Worm (Caenorhabditis elegans) whole organism, young adult: Measurements from ENCODE around the gene K07C5.3.
A peak's percentile ranks its signal among the peaks of the same experiment; 100 is the strongest.

Experiments
- B0035.1 ChIP-seq: sonication (generic microtip); optimal IDR thresholded peaks from 2 replicates; lab custom pipeline; 2016; ENCODE audit warnings: missing genetic modification characterization, mild to moderate bottlenecking, missing compliant biosample characterization, missing genotype, missing genetic modification reagents
- B0336.3 ChIP-seq: fragments of 200-800 bp; sonication (Bioruptor generic); IDR thresholded peaks from 2 replicates; pipeline ENCODE4 v1.3.6; 2022; ENCODE audit warnings: missing genetic modification characterization, missing compliant biosample characterization
- C06A6.2 ChIP-seq: fragments of 200-800 bp; sonication (Bioruptor generic); conservative IDR thresholded peaks from 2 replicates; pipeline ENCODE4 v1.3.6; 2022; ENCODE audit warnings: missing genetic modification characterization, missing compliant biosample characterization
- C17E4.6 ChIP-seq: fragments of 200-800 bp; sonication (Bioruptor generic); IDR thresholded peaks from 2 replicates; pipeline ENCODE4 v1.3.6; 2022; ENCODE audit warnings: missing genetic modification reagents, missing genetic modification characterization, missing compliant biosample characterization
- F37B4.10 ChIP-seq: fragments of 200-800 bp; sonication (Bioruptor generic); IDR thresholded peaks from 2 replicates; pipeline ENCODE4 v1.3.6; 2022; ENCODE audit warnings: missing genetic modification characterization, missing compliant biosample characterization
- F57A8.1 ChIP-seq: fragments of 200-800 bp; sonication (Bioruptor generic); optimal IDR thresholded peaks from 2 replicates; lab custom pipeline; 2018; ENCODE audit warnings: mild to moderate bottlenecking, missing genetic modification characterization, moderate library complexity, missing compliant biosample characterization
- F57C9.4 ChIP-seq: sonication (generic microtip); optimal IDR thresholded peaks from 2 replicates; lab custom pipeline; 2017; ENCODE audit warnings: mild to moderate bottlenecking, missing genetic modification characterization, missing compliant biosample characterization
- T07F8.4 ChIP-seq: sonication (generic microtip); optimal IDR thresholded peaks from 2 replicates; lab custom pipeline; 2016; ENCODE audit warnings: mild to moderate bottlenecking, missing genetic modification characterization, moderate library complexity, missing compliant biosample characterization
- Y53G8AR.9 ChIP-seq: fragments of 200-800 bp; sonication (Bioruptor generic); conservative IDR thresholded peaks from 2 replicates; pipeline ENCODE4 v1.3.6; 2022; ENCODE audit warnings: missing genetic modification reagents, missing genetic modification characterization, missing compliant biosample characterization
- aptf-2 ChIP-seq: fragments of 200-800 bp; sonication (Bioruptor generic); conservative IDR thresholded peaks from 2 replicates; pipeline ENCODE4 v1.3.6; 2022; ENCODE audit warnings: missing genetic modification reagents, missing genetic modification characterization, missing compliant biosample characterization
- athp-1 ChIP-seq: sonication (generic microtip); optimal IDR thresholded peaks from 2 replicates; lab custom pipeline; 2017; ENCODE audit warnings: mild to moderate bottlenecking, missing genetic modification characterization, missing compliant biosample characterization
- attf-3 ChIP-seq: fragments of 200-800 bp; sonication (Bioruptor generic); conservative IDR thresholded peaks from 2 replicates; pipeline ENCODE4 v1.3.6; 2022; ENCODE audit warnings: missing genetic modification reagents, missing genetic modification characterization, missing compliant biosample characterization
- ceh-27 ChIP-seq: fragments of 200-800 bp; sonication (Bioruptor generic); optimal IDR thresholded peaks from 2 replicates; lab custom pipeline; 2018; ENCODE audit warnings: mild to moderate bottlenecking, missing genetic modification characterization, moderate library complexity, missing compliant biosample characterization
- ceh-58 ChIP-seq: fragments of 200-800 bp; sonication (Bioruptor generic); IDR thresholded peaks from 2 replicates; pipeline ENCODE4 v1.3.6; 2022; ENCODE audit warnings: missing genetic modification characterization, missing compliant biosample characterization
- ceh-91 ChIP-seq: fragments of 200-800 bp; sonication (Bioruptor generic); IDR thresholded peaks from 2 replicates; pipeline ENCODE4 v1.3.6; 2022; ENCODE audit warnings: missing genetic modification reagents, missing genetic modification characterization, missing compliant biosample characterization
- dpl-1 ChIP-seq: fragments of 150-350 bp; optimal IDR thresholded peaks from 2 replicates; lab custom pipeline; 2014; ENCODE audit warnings: missing biosample characterization, missing genetic modification reagents, missing genetic modification characterization
- egl-18 ChIP-seq: fragments of 200-800 bp; sonication (Bioruptor generic); IDR thresholded peaks from 2 replicates; pipeline ENCODE4 v1.3.6; 2022; ENCODE audit warnings: missing genetic modification reagents, missing genetic modification characterization, missing compliant biosample characterization
- egrh-3 ChIP-seq: fragments of 200-800 bp; sonication (Bioruptor generic); IDR thresholded peaks from 2 replicates; pipeline ENCODE4 v1.3.6; 2022; ENCODE audit warnings: missing genetic modification reagents, missing genetic modification characterization, missing compliant biosample characterization
- gei-17 ChIP-seq: fragments of 200-800 bp; sonication (Bioruptor generic); optimal IDR thresholded peaks from 2 replicates; lab custom pipeline; 2018; ENCODE audit warnings: mild to moderate bottlenecking, missing genetic modification characterization, missing compliant biosample characterization
- hrde-1 ChIP-seq: sonication (generic microtip); optimal IDR thresholded peaks from 2 replicates; lab custom pipeline; 2016; ENCODE audit warnings: missing genetic modification characterization, mild to moderate bottlenecking, missing compliant biosample characterization, moderate library complexity, missing genotype, missing genetic modification reagents, borderline replicate concordance
- lin-40 ChIP-seq: sonication (generic microtip); optimal IDR thresholded peaks from 2 replicates; lab custom pipeline; 2016; ENCODE audit warnings: missing genetic modification characterization, mild to moderate bottlenecking, missing compliant biosample characterization, missing genotype, missing genetic modification reagents
- lir-1 ChIP-seq: fragments of 200-800 bp; sonication (Bioruptor generic); conservative IDR thresholded peaks from 2 replicates; pipeline ENCODE4 v1.3.6; 2022; ENCODE audit warnings: missing genetic modification reagents, missing genetic modification characterization, missing compliant biosample characterization
- lsl-1 ChIP-seq: fragments of 200-800 bp; sonication (Bioruptor generic); optimal IDR thresholded peaks from 2 replicates; lab custom pipeline; 2018; ENCODE audit warnings: mild to moderate bottlenecking, missing genetic modification characterization, moderate library complexity, missing compliant biosample characterization
- madf-10 ChIP-seq: sonication (generic microtip); optimal IDR thresholded peaks from 2 replicates; lab custom pipeline; 2016; ENCODE audit warnings: mild to moderate bottlenecking, missing genetic modification characterization, missing compliant biosample characterization
- madf-6 ChIP-seq: fragments of 200-800 bp; sonication (Bioruptor generic); IDR thresholded peaks from 2 replicates; pipeline ENCODE4 v1.3.6; 2022; ENCODE audit warnings: missing genetic modification reagents, missing genetic modification characterization, missing compliant biosample characterization
- nfya-1 ChIP-seq: sonication (generic microtip); optimal IDR thresholded peaks from 2 replicates; lab custom pipeline; 2017; ENCODE audit warnings: antibody characterized with exemption, missing compliant biosample characterization, missing genetic modification characterization, borderline replicate concordance; ENCODE audit not compliant: insufficient read depth
- nfya-2 ChIP-seq: fragments of 200-800 bp; sonication (Bioruptor generic); IDR thresholded peaks from 2 replicates; pipeline ENCODE4 v1.3.6; 2022; ENCODE audit warnings: missing genetic modification reagents, missing genetic modification characterization, missing compliant biosample characterization
- nfyb-1 ChIP-seq: fragments of 200-800 bp; sonication (Bioruptor generic); IDR thresholded peaks from 2 replicates; pipeline ENCODE4 v1.3.6; 2022; ENCODE audit warnings: missing genetic modification reagents, missing genetic modification characterization, missing compliant biosample characterization
- pbrm-1 ChIP-seq: fragments of 200-800 bp; sonication (Bioruptor generic); IDR thresholded peaks from 2 replicates; pipeline ENCODE4 v1.3.6; 2022; ENCODE audit warnings: missing genetic modification reagents, missing genetic modification characterization, missing compliant biosample characterization
- rec-8 ChIP-seq, 2 experiments: sonication (generic microtip); optimal IDR thresholded peaks; 2 replicates each; lab custom pipeline; 2016; ENCODE audit warnings: mild to moderate bottlenecking in 2 of 2, missing genetic modification characterization in 2 of 2, missing genetic modification reagents in 2 of 2, missing genotype in 2 of 2, missing biosample characterization in 1 of 2, missing compliant biosample characterization in 1 of 2, moderate library complexity in 1 of 2
- sdz-38 ChIP-seq: sonication (generic microtip); optimal IDR thresholded peaks from 2 replicates; lab custom pipeline; 2016; ENCODE audit warnings: missing genotype, missing genetic modification characterization, missing compliant biosample characterization
- snpc-4 ChIP-seq, 5 experiments: fragments of 150-350 bp in 1 of 5; sonication (generic microtip) in 4 of 5; optimal IDR thresholded peaks; 2 replicates each; lab custom pipeline; 2014 to 2018; ENCODE audit warnings: missing genetic modification characterization in 5 of 5, missing biosample characterization in 3 of 5, antibody characterized with exemption in 2 of 5, mild to moderate bottlenecking in 2 of 5, missing compliant biosample characterization in 2 of 5, missing genotype in 2 of 5, moderate library complexity in 2 of 5, missing genetic modification reagents in 1 of 5
- tbp1 ChIP-seq: fragments of 200-800 bp; sonication (Bioruptor generic); optimal IDR thresholded peaks from 2 replicates; lab custom pipeline; 2018; ENCODE audit warnings: mild to moderate bottlenecking, missing genetic modification characterization, missing compliant biosample characterization
- zim-3 ChIP-seq: sonication (generic microtip); optimal IDR thresholded peaks from 2 replicates; lab custom pipeline; 2017; ENCODE audit warnings: mild to moderate bottlenecking, missing genetic modification characterization, moderate library complexity, missing compliant biosample characterization
- ztf-3 ChIP-seq: fragments of 200-800 bp; sonication (Bioruptor generic); optimal IDR thresholded peaks from 2 replicates; lab custom pipeline; 2018; ENCODE audit warnings: mild to moderate bottlenecking, missing genetic modification characterization, missing compliant biosample characterization

K07C5.3 gene

DNA sequence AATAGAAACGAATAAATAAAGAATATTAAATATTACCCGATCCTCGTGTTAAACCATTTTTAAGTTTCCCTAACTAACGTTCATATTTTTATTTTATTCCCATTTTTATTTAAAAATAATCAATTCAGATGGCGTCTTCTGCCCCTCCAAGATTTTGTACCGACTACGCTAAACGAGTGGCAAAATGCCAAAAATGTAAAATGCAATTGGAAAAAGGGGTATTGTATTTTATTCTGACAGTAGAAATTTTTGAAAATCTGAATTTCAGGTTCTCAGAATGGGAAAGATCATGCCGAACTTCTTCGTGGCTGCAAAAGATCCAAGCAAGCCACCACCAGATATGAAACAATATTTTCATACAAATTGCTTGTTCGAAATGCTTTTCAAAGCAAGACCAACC, at the start of gene K07C5.3 (continued):
- TF ChIP-seq B0336.3 (0 out of 2 replicates have a peak, but pooled peaks have one; percentile 11), attf-3 (no peak), ztf-3 (GFP tag; lab: Kevin White, UChicago) (no peak), lsl-1 (no peak), gei-17 (no peak), pbrm-1 (GFP tag; lab: Robert Waterston, UW) (peak; percentile 48; the same call in 1 of the 2 replicates), egl-18 (GFP tag; lab: Robert Waterston, UW) (no peak), snpc-4 (GFP tag; optimal IDR thresholded peaks at IDR 0.05; lab: Kevin White, UChicago) (no peak), snpc-4 (tag; optimal IDR thresholded peaks at IDR 0.05; lab: Kevin White, UChicago) (no peak), sdz-38 (tag; lab: Kevin White, UChicago) (no peak), ceh-27 (no peak), athp-1 (peak; percentile 74), hrde-1 (no peak), B0035.1 (tag; lab: Kevin White, UChicago) (no peak)

DNA sequence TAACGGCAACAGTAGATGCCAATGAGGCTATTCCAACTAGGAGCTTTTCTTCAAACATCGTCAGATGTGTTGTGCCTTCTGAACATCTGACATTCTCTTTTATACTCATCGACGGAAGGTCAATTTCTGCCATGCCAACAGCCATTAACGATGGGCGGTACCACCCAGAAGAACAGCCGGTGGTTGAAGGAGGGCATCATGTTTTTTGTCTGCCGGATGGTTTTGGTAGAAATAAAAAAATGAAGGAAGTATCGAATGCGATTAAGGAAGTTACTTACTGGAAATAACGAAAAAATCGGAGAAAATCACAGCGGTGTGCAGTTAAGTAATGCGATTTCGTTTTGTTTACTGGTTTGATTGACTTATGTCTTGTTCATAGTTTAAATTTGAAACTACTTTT, 48.3 kb upstream of the K07C5.3 start, which contains the start of gene col-150:
TSS of gene col-150 (minus strand) at position 101 of the 400 bp plus-strand sequence.
- TF ChIP-seq C17E4.6 (GFP tag; lab: Robert Waterston, UW) (no peak), nfyb-1 (no peak), madf-6 (GFP tag; lab: Robert Waterston, UW) (no peak), ceh-91 (GFP tag; lab: Robert Waterston, UW) (no peak), madf-10 (tag; lab: Kevin White, UChicago) (no peak), F57A8.1 (no peak), F37B4.10 (GFP tag; lab: Robert Waterston, UW) (no peak), nfya-1 (tag; lab: Kevin White, UChicago) (no peak), tbp1 (GFP tag; lab: Kevin White, UChicago) (no peak), nfya-2 (GFP tag; lab: Robert Waterston, UW) (no peak), T07F8.4 (tag; lab: Kevin White, UChicago) (no peak), ceh-58 (no peak), rec-8 (tag; optimal IDR thresholded peaks at IDR 0.05; lab: Kevin White, UChicago) (no peak), Y53G8AR.9 (GFP tag; lab: Robert Waterston, UW) (no peak), aptf-2 (no peak), lin-40 (tag; lab: Kevin White, UChicago) (no peak), C06A6.2 (GFP tag; lab: Robert Waterston, UW) (no peak), dpl-1 (GFP tag; lab: Kevin White, UChicago) (no peak), zim-3 (no peak), lir-1 (GFP tag; lab: Robert Waterston, UW) (no peak)

DNA sequence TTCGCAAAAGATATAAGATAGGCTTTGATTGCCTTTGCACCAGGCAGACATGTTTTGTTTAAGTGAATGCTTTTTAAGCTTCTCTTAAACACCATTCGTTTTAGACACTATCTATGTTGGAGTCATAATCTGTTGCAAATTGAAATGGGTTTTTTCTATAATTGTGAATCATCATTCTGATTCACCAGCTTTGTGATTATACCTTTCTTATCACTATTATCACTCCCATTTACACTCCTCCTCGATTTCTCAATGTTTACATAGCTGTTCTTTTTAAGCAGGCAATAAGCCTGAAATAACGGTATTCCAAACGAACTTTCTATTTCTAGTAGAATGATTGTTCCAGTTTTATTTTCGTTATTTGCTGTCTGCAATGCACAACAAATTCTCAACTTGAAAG, 45.7 kb upstream of the K07C5.3 start, which contains the start of gene B0024.4:
TSS of gene B0024.4 (plus strand) at position 301 of the 400 bp plus-strand sequence.
- no peak for TF ChIP-seq nfya-2 (GFP tag; lab: Robert Waterston, UW)
- no peak for TF ChIP-seq egrh-3 (GFP tag; lab: Robert Waterston, UW)
- no peak for TF ChIP-seq F57C9.4 (tag; lab: Kevin White, UChicago)
- TF ChIP-seq madf-6 (GFP tag; lab: Robert Waterston, UW) = no peak
